Worm (Caenorhabditis elegans) whole organism, L4 larva: ENCODE measurements around the gene R04E5.9.

Experiments used
- F10B5.3 ChIP-seq: sonication (generic microtip); optimal IDR thresholded peaks from 2 replicates; lab custom pipeline; 2016; ENCODE audit warnings: mild to moderate bottlenecking, missing genetic modification characterization, missing compliant biosample characterization
- F37D6.2 ChIP-seq: sonication (generic microtip); optimal IDR thresholded peaks from 2 replicates; lab custom pipeline; 2016; ENCODE audit warnings: mild to moderate bottlenecking, missing genetic modification characterization, missing compliant biosample characterization
- F49E8.2 ChIP-seq: sonication (generic microtip); optimal IDR thresholded peaks from 2 replicates; lab custom pipeline; 2016; ENCODE audit warnings: missing compliant biosample characterization, mild to moderate bottlenecking, missing genetic modification characterization, borderline replicate concordance
- R02D3.7 ChIP-seq: fragments of 150-350 bp; sonication (generic microtip); optimal IDR thresholded peaks from 3 replicates; lab custom pipeline; 2014; ENCODE audit warnings: missing biosample characterization, missing genetic modification characterization
- T20F7.1 ChIP-seq: fragments of 200-800 bp; sonication (Bioruptor generic); optimal IDR thresholded peaks from 2 replicates; lab custom pipeline; 2018; ENCODE audit warnings: mild to moderate bottlenecking, missing genetic modification characterization, missing compliant biosample characterization
- T26A8.4 ChIP-seq: fragments of 200-800 bp; sonication (Bioruptor generic); IDR thresholded peaks from 2 replicates; pipeline ENCODE4 v1.3.6; 2022; ENCODE audit warnings: missing genetic modification characterization, missing compliant biosample characterization
- Y105C5A.15 ChIP-seq: fragments of 200-800 bp; sonication (Bioruptor generic); IDR thresholded peaks from 2 replicates; pipeline ENCODE4 v1.3.6; 2022; ENCODE audit warnings: missing genetic modification characterization, missing compliant biosample characterization
- Y5F2A.4 ChIP-seq: fragments of 200-800 bp; sonication (Bioruptor generic); optimal IDR thresholded peaks from 2 replicates; lab custom pipeline; 2018; ENCODE audit warnings: mild to moderate bottlenecking, missing genetic modification characterization, missing compliant biosample characterization
- aha-1 ChIP-seq: fragments of 150-350 bp; peaks from one replicate; lab custom pipeline; 2014; ENCODE audit warnings: missing biosample characterization, missing genetic modification characterization
- ceh-62 ChIP-seq: sonication (generic microtip); optimal IDR thresholded peaks from 2 replicates; lab custom pipeline; 2017; ENCODE audit warnings: missing biosample characterization, missing genetic modification characterization
- ceh-82 ChIP-seq: sonication (generic microtip); optimal IDR thresholded peaks from 2 replicates; lab custom pipeline; 2017; ENCODE audit warnings: missing biosample characterization, missing genetic modification characterization
- ces-1 ChIP-seq: fragments of 150-350 bp; sonication (generic microtip); optimal IDR thresholded peaks from 4 replicates; lab custom pipeline; 2014; ENCODE audit warnings: missing biosample characterization, missing genetic modification reagents, missing genetic modification characterization
- cey-2 ChIP-seq: sonication (generic microtip); optimal IDR thresholded peaks from 3 replicates; lab custom pipeline; 2017; ENCODE audit warnings: missing genetic modification characterization, mild to moderate bottlenecking, missing compliant biosample characterization, antibody characterized with exemption, borderline replicate concordance; ENCODE audit not compliant: insufficient read depth
- daf-19 ChIP-seq: fragments of 200-800 bp; sonication (Bioruptor generic); conservative IDR thresholded peaks from 2 replicates; pipeline ENCODE4 v1.3.6; 2022; ENCODE audit warnings: missing genetic modification characterization, missing compliant biosample characterization
- daf-8 ChIP-seq: fragments of 200-800 bp; sonication (Bioruptor generic); IDR thresholded peaks from 2 replicates; pipeline ENCODE4 v1.3.6; 2022; ENCODE audit warnings: missing genetic modification characterization, missing compliant biosample characterization
- dmd-6 ChIP-seq: fragments of 200-800 bp; sonication (Bioruptor generic); IDR thresholded peaks from 2 replicates; pipeline ENCODE4 v1.3.6; 2022; ENCODE audit warnings: missing genetic modification reagents, missing genetic modification characterization, missing compliant biosample characterization
- dmd-8 ChIP-seq: fragments of 200-800 bp; sonication (Bioruptor generic); IDR thresholded peaks from 2 replicates; pipeline ENCODE4 v1.3.6; 2022; ENCODE audit warnings: missing genetic modification characterization, missing compliant biosample characterization
- dmd-9 ChIP-seq: fragments of 200-800 bp; sonication (Bioruptor generic); IDR thresholded peaks from 2 replicates; pipeline ENCODE4 v1.3.6; 2022; ENCODE audit warnings: missing genetic modification reagents, missing genetic modification characterization, missing compliant biosample characterization
- egl-27 ChIP-seq: sonication (generic microtip); optimal IDR thresholded peaks from 3 replicates; lab custom pipeline; 2017; ENCODE audit warnings: missing biosample characterization, missing genetic modification reagents, missing genetic modification characterization
- fos-1 ChIP-seq: fragments of 150-350 bp; optimal IDR thresholded peaks from 2 replicates; lab custom pipeline; 2014; ENCODE audit warnings: missing biosample characterization, missing genetic modification characterization
- hif-1 ChIP-seq, 2 experiments: sonication (generic microtip); optimal IDR thresholded peaks; 2 replicates each; lab custom pipeline; 2016 to 2017; ENCODE audit warnings: missing compliant biosample characterization in 2 of 2, missing genetic modification characterization in 2 of 2, missing genetic modification reagents in 2 of 2, missing genotype in 2 of 2, mild to moderate bottlenecking in 1 of 2
- hlh-11 ChIP-seq: fragments of 200-800 bp; sonication (Bioruptor generic); optimal IDR thresholded peaks from 2 replicates; lab custom pipeline; 2018; ENCODE audit warnings: mild to moderate bottlenecking, missing genetic modification characterization, missing compliant biosample characterization
- hlh-30 ChIP-seq: sonication (generic microtip); optimal IDR thresholded peaks from 2 replicates; lab custom pipeline; 2017; ENCODE audit warnings: antibody characterized with exemption, mild to moderate bottlenecking, missing genetic modification characterization, missing compliant biosample characterization; ENCODE audit not compliant: insufficient read depth
- lin-13 ChIP-seq: fragments of 150-350 bp; optimal IDR thresholded peaks from 2 replicates; lab custom pipeline; 2014; ENCODE audit warnings: missing biosample characterization, missing genetic modification reagents, missing genetic modification characterization
- lin-38 ChIP-seq: fragments of 200-800 bp; sonication (Bioruptor generic); IDR thresholded peaks from 2 replicates; pipeline ENCODE4 v1.3.6; 2022; ENCODE audit warnings: missing genetic modification reagents, missing genetic modification characterization, missing compliant biosample characterization
- lir-3 ChIP-seq: sonication (generic microtip); optimal IDR thresholded peaks from 2 replicates; lab custom pipeline; 2016; ENCODE audit warnings: mild to moderate bottlenecking, missing genetic modification characterization, missing compliant biosample characterization
- madf-9 ChIP-seq: fragments of 200-800 bp; sonication (Bioruptor generic); conservative IDR thresholded peaks from 2 replicates; pipeline ENCODE4 v1.3.6; 2022; ENCODE audit warnings: missing genetic modification reagents, missing genetic modification characterization, missing compliant biosample characterization
- mdt-29 ChIP-seq: fragments of 200-800 bp; sonication (Bioruptor generic); IDR thresholded peaks from 2 replicates; pipeline ENCODE4 v1.3.6; 2022; ENCODE audit warnings: missing genetic modification reagents, missing genetic modification characterization, missing compliant biosample characterization
- mep-1 ChIP-seq: fragments of 150-350 bp; sonication (generic microtip); optimal IDR thresholded peaks from 3 replicates; lab custom pipeline; 2014; ENCODE audit warnings: missing biosample characterization, missing genetic modification characterization
- mxl-2 ChIP-seq: fragments of 200-800 bp; sonication (Bioruptor generic); conservative IDR thresholded peaks from 2 replicates; pipeline ENCODE4 v1.3.6; 2022; ENCODE audit warnings: missing genetic modification reagents, missing genetic modification characterization, missing compliant biosample characterization
- mxl-3 ChIP-seq: fragments of 200-800 bp; sonication (Bioruptor generic); optimal IDR thresholded peaks from 2 replicates; lab custom pipeline; 2018; ENCODE audit warnings: mild to moderate bottlenecking, missing genetic modification characterization, missing compliant biosample characterization
- nhr-10 ChIP-seq: fragments of 150-350 bp; optimal IDR thresholded peaks from 2 replicates; lab custom pipeline; 2014; ENCODE audit warnings: missing biosample characterization, missing genetic modification characterization
- nhr-41 ChIP-seq: fragments of 200-800 bp; sonication (Bioruptor generic); IDR thresholded peaks from 2 replicates; pipeline ENCODE4 v1.3.6; 2022; ENCODE audit warnings: missing genetic modification reagents, missing genetic modification characterization, missing compliant biosample characterization
- nhr-42 ChIP-seq: fragments of 200-800 bp; sonication (Bioruptor generic); IDR thresholded peaks from 2 replicates; pipeline ENCODE4 v1.3.6; 2022; ENCODE audit warnings: missing genetic modification characterization, missing compliant biosample characterization
- nhr-48 ChIP-seq: sonication (generic microtip); optimal IDR thresholded peaks from 2 replicates; lab custom pipeline; 2016; ENCODE audit warnings: mild to moderate bottlenecking, missing genetic modification characterization, missing compliant biosample characterization
- nhr-6 ChIP-seq: fragments of 150-350 bp; optimal IDR thresholded peaks from 2 replicates; lab custom pipeline; 2014; ENCODE audit warnings: missing biosample characterization, missing genetic modification characterization
- nhr-77 ChIP-seq: fragments of 150-350 bp; optimal IDR thresholded peaks from 2 replicates; lab custom pipeline; 2014; ENCODE audit warnings: missing biosample characterization, missing genetic modification characterization
- pha-4 ChIP-seq, 2 experiments: fragments of 150-350 bp in 1 of 2; fragments of 200-800 bp in 1 of 2; sonication (Bioruptor generic) in 1 of 2; IDR thresholded peaks in 1 of 2; optimal IDR thresholded peaks in 1 of 2; 2 replicates each; pipeline versions ENCODE4 v1.3.6 to Lab custom; 2014 to 2022; ENCODE audit warnings: missing genetic modification characterization in 2 of 2, missing genetic modification reagents in 2 of 2, missing biosample characterization in 1 of 2, missing compliant biosample characterization in 1 of 2
- php-3 ChIP-seq: fragments of 200-800 bp; sonication (Bioruptor generic); IDR thresholded peaks from 2 replicates; pipeline ENCODE4 v1.3.6; 2022; ENCODE audit warnings: missing genetic modification reagents, missing genetic modification characterization, missing compliant biosample characterization
- saeg-2 ChIP-seq: fragments of 200-800 bp; sonication (Bioruptor generic); IDR thresholded peaks from 2 replicates; pipeline ENCODE4 v1.3.6; 2022; ENCODE audit warnings: missing genetic modification reagents, missing genetic modification characterization, missing compliant biosample characterization
- sdz-12 ChIP-seq: fragments of 200-800 bp; sonication (Bioruptor generic); optimal IDR thresholded peaks from 2 replicates; lab custom pipeline; 2018; ENCODE audit warnings: mild to moderate bottlenecking, missing genetic modification characterization, missing compliant biosample characterization
- snpc-1.2 ChIP-seq: fragments of 200-800 bp; sonication (Bioruptor generic); IDR thresholded peaks from 2 replicates; pipeline ENCODE4 v1.3.6; 2022; ENCODE audit warnings: missing genetic modification reagents, missing genetic modification characterization, missing compliant biosample characterization
- zip-2 ChIP-seq: fragments of 150-350 bp; optimal IDR thresholded peaks from 2 replicates; lab custom pipeline; 2014; ENCODE audit warnings: missing biosample characterization, missing genetic modification characterization
- ztf-11 ChIP-seq: fragments of 150-350 bp; optimal IDR thresholded peaks from 2 replicates; lab custom pipeline; 2014; ENCODE audit warnings: missing biosample characterization, missing genetic modification characterization
- ztf-7 ChIP-seq: fragments of 150-350 bp; optimal IDR thresholded peaks from 2 replicates; lab custom pipeline; 2014; ENCODE audit warnings: missing biosample characterization, missing genetic modification characterization

Gene R04E5.9

DNA sequence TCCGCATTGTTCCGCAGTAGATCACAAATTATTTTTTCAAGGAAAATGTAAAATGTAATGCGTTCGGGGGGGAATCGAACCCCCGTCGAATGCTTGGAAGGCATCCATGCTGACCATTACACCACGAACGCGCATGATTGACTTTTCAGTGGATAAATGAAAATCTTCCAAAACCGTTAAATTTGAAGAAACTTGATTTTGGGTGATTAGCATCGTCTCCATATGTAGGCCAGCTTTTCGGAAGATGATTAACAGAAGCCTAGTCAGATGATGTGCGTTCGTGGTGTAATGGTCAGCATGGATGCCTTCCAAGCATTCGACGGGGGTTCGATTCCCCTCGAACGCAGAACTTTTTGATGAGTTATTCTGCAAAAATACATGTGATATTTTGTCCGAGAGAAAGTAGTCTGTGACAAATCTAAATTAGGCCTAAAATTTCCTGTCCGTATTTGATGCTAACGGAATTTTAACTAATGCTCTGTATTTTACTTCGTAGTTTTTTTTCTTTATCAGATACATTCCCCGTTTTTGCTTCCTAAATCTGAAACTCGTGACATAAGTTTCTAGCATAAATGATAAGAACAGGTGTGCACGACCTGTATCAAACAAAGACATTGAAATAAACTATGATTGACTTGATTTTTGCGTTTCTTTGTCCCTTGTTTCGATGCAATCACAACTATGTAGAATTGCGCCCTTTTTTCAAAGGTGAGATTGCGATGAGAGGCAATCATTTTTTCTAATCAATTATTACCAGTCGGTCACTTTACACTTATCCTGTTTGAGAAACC lies 35.7 kb upstream of the R04E5.9 start, which contains the start of gene C28G1.10 (continued):
- TF ChIP-seq saeg-2 (peak; percentile 42; the same call in 1 of the 2 replicates), T26A8.4 (GFP tag; lab: Robert Waterston, UW) (peak; percentile 81), F49E8.2 (tag; lab: Kevin White, UChicago) (peak; percentile 11), ztf-7 (tag; lab: Kevin White, UChicago) (no peak), mxl-3 (no peak), snpc-1.2 (GFP tag; lab: Robert Waterston, UW) (no peak; the same call in 1 of the 2 replicates), zip-2 (tag; lab: Kevin White, UChicago) (no peak)

DNA sequence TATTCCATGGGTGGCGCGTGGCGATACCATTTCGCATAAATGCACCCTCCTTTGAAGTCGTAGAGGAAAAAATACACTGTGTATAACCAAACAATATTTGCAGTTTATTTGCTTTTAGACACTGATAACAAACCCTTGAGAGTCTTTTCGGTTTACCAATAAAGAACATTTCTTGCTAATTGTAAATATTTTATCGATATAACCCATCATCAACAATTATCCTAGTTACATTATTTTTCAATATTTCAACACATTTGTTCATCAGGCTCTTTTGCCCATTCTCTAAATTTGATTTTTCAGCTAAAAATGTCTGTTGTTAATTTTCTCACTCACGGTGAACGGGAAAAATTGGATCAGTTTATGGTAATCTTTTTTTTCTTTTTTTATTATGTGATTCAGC lies 33.0 kb upstream of the R04E5.9 start, which contains the start of gene ubc-23:
ubc-23 (plus strand) TSS at position 301 of the 400 bp plus-strand sequence.
- no peak for TF ChIP-seq egl-27 (tag; lab: Kevin White, UChicago)
- no peak for TF ChIP-seq dmd-6 (GFP tag; lab: Robert Waterston, UW)
- TF ChIP-seq mdt-29 (GFP tag; lab: Robert Waterston, UW) = no peak
- TF ChIP-seq hlh-30 = no peak
- TF ChIP-seq nhr-41 = no peak
- TF ChIP-seq lin-38 (GFP tag; lab: Robert Waterston, UW) = no peak
- no peak for TF ChIP-seq php-3
- TF ChIP-seq nhr-77 (tag; lab: Kevin White, UChicago) = no peak
- TF ChIP-seq, all 104 proteins: peak for 0

DNA sequence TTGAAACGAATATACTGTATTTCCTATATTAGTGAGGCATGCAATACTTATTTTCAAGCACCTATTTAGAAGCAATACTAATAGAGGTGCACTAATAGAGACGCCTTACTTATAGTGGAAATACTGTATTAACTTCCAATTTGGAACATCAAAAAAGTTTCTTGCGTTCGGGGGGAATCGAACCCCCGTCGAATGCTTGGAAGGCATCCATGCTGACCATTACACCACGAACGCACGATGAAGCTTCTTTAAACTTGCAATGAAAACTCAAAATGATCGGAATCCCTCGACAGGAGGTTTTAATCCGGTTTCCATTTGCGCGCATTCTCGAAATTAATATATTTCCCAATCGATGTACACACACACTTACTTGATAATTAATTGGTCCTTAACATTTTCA lies 27.2 kb upstream of the R04E5.9 start:
- TF ChIP-seq Y5F2A.4 (GFP tag; lab: Kevin White, UChicago) (no peak), hlh-11 (tag; lab: Kevin White, UChicago) (no peak), hif-1 (tag; optimal IDR thresholded peaks at IDR 0.05; lab: Kevin White, UChicago) (no peak), F10B5.3 (tag; lab: Kevin White, UChicago) (no peak), ceh-82 (tag; lab: Kevin White, UChicago) (no peak), nhr-41 (peak; percentile 82; the same call in 1 of the 2 replicates), mxl-2 (GFP tag; lab: Robert Waterston, UW) (no peak), fos-1 (tag; lab: Kevin White, UChicago) (no peak), ceh-62 (no peak), cey-2 (no peak), hlh-30 (peak; percentile 15), nhr-48 (tag; lab: Kevin White, UChicago) (peak; percentile 4), ztf-11 (no peak), dmd-9 (GFP tag; lab: Robert Waterston, UW) (no peak), Y105C5A.15 (GFP tag; lab: Robert Waterston, UW) (0 out of 2 replicates have a peak, but pooled peaks have one; percentile 68), zip-2 (tag; lab: Kevin White, UChicago) (peak; percentile 12), nhr-6 (tag; lab: Kevin White, UChicago) (no peak), ztf-7 (tag; lab: Kevin White, UChicago) (no peak), nhr-10 (tag; lab: Kevin White, UChicago) (no peak), lin-13 (GFP tag; lab: Kevin White, UChicago) (peak; percentile 10), ces-1 (GFP tag; lab: Kevin White, UChicago) (no peak), dmd-8 (GFP tag; lab: Robert Waterston, UW) (0 out of 2 replicates have a peak, but pooled peaks have one; percentile 57), lir-3 (tag; lab: Kevin White, UChicago) (no peak), F37D6.2 (no peak), php-3 (0 out of 2 replicates have a peak, but pooled peaks have one; percentile 27), T20F7.1 (GFP tag; lab: Kevin White, UChicago) (no peak), madf-9 (peak; percentile 50; the same call in 1 of the 2 replicates), daf-19 (GFP tag; lab: Robert Waterston, UW) (0 out of 2 replicates have a peak, but pooled peaks have one; percentile 33), daf-8 (GFP tag; lab: Robert Waterston, UW) (no peak), nhr-42 (GFP tag; lab: Robert Waterston, UW) (no peak), sdz-12 (GFP tag; lab: Kevin White, UChicago) (no peak), mep-1 (tag; lab: Kevin White, UChicago) (no peak), aha-1 (tag; lab: Kevin White, UChicago) (peak; percentile 72), pha-4 (GFP tag; IDR thresholded peaks at IDR 0.05; lab: Robert Waterston, UW) (peak; percentile 79; the same call in 1 of the 2 replicates), pha-4 (tag; optimal IDR thresholded peaks at IDR 0.05; lab: Kevin White, UChicago) (no peak), R02D3.7 (tag; lab: Kevin White, UChicago) (no peak)
